Fruit fly (Drosophila melanogaster) whole organism, embryonic: Measurements from ENCODE around the gene Lim1.
A peak's percentile ranks its signal among the peaks of the same experiment; 100 is the strongest.

Experiments used
- Awh ChIP-seq: fragments of 200-800 bp; sonication (Bioruptor generic); IDR thresholded peaks from 2 replicates; pipeline ENCODE4, ENCODE4 v1.3.6; 2022; ENCODE audit warnings: missing biosample characterization, missing genetic modification characterization
- B-H1 ChIP-seq: fragments of 200-800 bp; sonication (Bioruptor generic); IDR thresholded peaks from 3 replicates; pipeline ENCODE4 v1.3.6; 2022; ENCODE audit warnings: missing biosample characterization, missing genetic modification characterization
- B-H2 ChIP-seq: fragments of 200-800 bp; sonication (Bioruptor generic); optimal IDR thresholded peaks from 2 replicates; lab custom pipeline; 2018; ENCODE audit warnings: missing biosample characterization, mild to moderate bottlenecking, missing genetic modification characterization
- CG10321 ChIP-seq: fragments of 200-800 bp; sonication (Bioruptor generic); IDR thresholded peaks from 2 replicates; pipeline ENCODE4 v1.3.6; 2022; ENCODE audit warnings: missing biosample characterization, missing genetic modification characterization
- CG11085 ChIP-seq: fragments of 200-800 bp; sonication (Bioruptor generic); IDR thresholded peaks from 2 replicates; pipeline ENCODE4 v1.3.6; 2022; ENCODE audit warnings: missing biosample characterization, missing genetic modification characterization
- CG11504 ChIP-seq: fragments of 200-800 bp; sonication (Bioruptor generic); optimal IDR thresholded peaks from 3 replicates; lab custom pipeline; 2019; ENCODE audit warnings: missing biosample characterization, mild to moderate bottlenecking, missing genetic modification characterization, moderate library complexity
- CG12391 ChIP-seq: fragments of 200-800 bp; sonication (Bioruptor generic); optimal IDR thresholded peaks from 3 replicates; lab custom pipeline; 2018; ENCODE audit warnings: missing biosample characterization, mild to moderate bottlenecking, missing genetic modification characterization, moderate library complexity
- CG13123 ChIP-seq: fragments of 200-800 bp; sonication (Bioruptor generic); optimal IDR thresholded peaks from 2 replicates; lab custom pipeline; 2016; ENCODE audit warnings: missing biosample characterization, missing genetic modification characterization
- CG13424 ChIP-seq: fragments of 200-800 bp; sonication (Bioruptor generic); optimal IDR thresholded peaks from 2 replicates; lab custom pipeline; 2019; ENCODE audit warnings: missing biosample characterization, mild to moderate bottlenecking, missing genetic modification characterization, moderate library complexity
- CG14441 ChIP-seq: fragments of 200-800 bp; sonication (Bioruptor generic); IDR thresholded peaks from 2 replicates; pipeline ENCODE4 v1.3.6; 2022; ENCODE audit warnings: missing biosample characterization, missing genetic modification characterization
- CG1603 ChIP-seq: fragments of 200-800 bp; sonication (Bioruptor generic); optimal IDR thresholded peaks from 2 replicates; lab custom pipeline; 2019; ENCODE audit warnings: missing biosample characterization, mild to moderate bottlenecking, missing genetic modification characterization, moderate library complexity
- CG18619 ChIP-seq: fragments of 200-800 bp; sonication (Bioruptor generic); optimal IDR thresholded peaks from 3 replicates; lab custom pipeline; 2017; ENCODE audit warnings: missing biosample characterization, mild to moderate bottlenecking, missing genetic modification characterization
- CG6791 ChIP-seq: fragments of 200-800 bp; sonication (Bioruptor generic); IDR thresholded peaks from 3 replicates; pipeline ENCODE4 v1.3.6; 2022; ENCODE audit warnings: missing biosample characterization, missing genetic modification characterization; ENCODE audit not compliant: partially characterized antibody
- CG8359 ChIP-seq: fragments of 200-800 bp; sonication (Bioruptor generic); optimal IDR thresholded peaks from 2 replicates; lab custom pipeline; 2017; ENCODE audit warnings: missing biosample characterization, mild to moderate bottlenecking, missing genetic modification characterization, borderline replicate concordance
- Ets65A ChIP-seq: fragments of 200-800 bp; sonication (Bioruptor generic); peaks from one replicate; lab custom pipeline; 2016; ENCODE audit warnings: missing biosample characterization, missing genetic modification characterization
- HLHmδ ChIP-seq: fragments of 200-800 bp; sonication (Bioruptor generic); optimal IDR thresholded peaks from 2 replicates; lab custom pipeline; 2018; ENCODE audit warnings: missing biosample characterization, mild to moderate bottlenecking, missing genetic modification characterization, moderate library complexity
- HmgD ChIP-seq: fragments of 200-800 bp; sonication (Bioruptor generic); optimal IDR thresholded peaks from 3 replicates; lab custom pipeline; 2016; ENCODE audit warnings: missing biosample characterization, missing genetic modification characterization
- Kr ChIP-seq: fragments of 200-800 bp; sonication (Bioruptor generic); optimal IDR thresholded peaks from 2 replicates; lab custom pipeline; 2017; ENCODE audit warnings: missing biosample characterization, mild to moderate bottlenecking, missing genetic modification characterization
- Lpt ChIP-seq: fragments of >200 bp; optimal IDR thresholded peaks from 2 replicates; lab custom pipeline; 2018; ENCODE audit warnings: missing biosample characterization, missing genetic modification characterization
- MESR4 ChIP-seq: fragments of 200-800 bp; sonication (Bioruptor generic); optimal IDR thresholded peaks from 2 replicates; lab custom pipeline; 2018; ENCODE audit warnings: missing biosample characterization, mild to moderate bottlenecking, missing genetic modification characterization, moderate library complexity
- Myb ChIP-seq: fragments of 200-800 bp; sonication (Bioruptor generic); optimal IDR thresholded peaks from 2 replicates; lab custom pipeline; 2016; ENCODE audit warnings: missing biosample characterization, missing genetic modification characterization
- Nf-YA ChIP-seq: fragments of 200-800 bp; sonication (Bioruptor generic); IDR thresholded peaks from 2 replicates; pipeline ENCODE4 v1.3.6; 2022; ENCODE audit warnings: missing biosample characterization, missing genetic modification characterization
- Oli ChIP-seq: fragments of 200-800 bp; sonication (Bioruptor generic); optimal IDR thresholded peaks from 2 replicates; lab custom pipeline; 2018; ENCODE audit warnings: missing biosample characterization, mild to moderate bottlenecking, missing genetic modification characterization, moderate library complexity
- PHDP ChIP-seq: fragments of 200-800 bp; sonication (Bioruptor generic); optimal IDR thresholded peaks from 3 replicates; lab custom pipeline; 2018; ENCODE audit warnings: missing biosample characterization, mild to moderate bottlenecking, missing genetic modification characterization, moderate library complexity
- Rfx ChIP-seq: fragments of 200-800 bp; sonication (Bioruptor generic); IDR thresholded peaks from 2 replicates; pipeline ENCODE4 v1.3.6; 2022; ENCODE audit warnings: missing biosample characterization, missing genetic modification characterization
- Rx ChIP-seq: fragments of 200-800 bp; sonication (Bioruptor generic); IDR thresholded peaks from 2 replicates; pipeline ENCODE4 v1.3.6; 2022; ENCODE audit warnings: missing biosample characterization, missing genetic modification characterization
- Scr ChIP-seq: fragments of 200-800 bp; sonication (Bioruptor generic); IDR thresholded peaks from 2 replicates; pipeline ENCODE4 v1.3.6; 2022; ENCODE audit warnings: missing biosample characterization, missing genetic modification characterization; ENCODE audit not compliant: partially characterized antibody
- Sox102F ChIP-seq: fragments of 200-800 bp; sonication (Bioruptor generic); optimal IDR thresholded peaks from 2 replicates; lab custom pipeline; 2018; ENCODE audit warnings: missing biosample characterization, mild to moderate bottlenecking, missing genetic modification characterization, moderate library complexity
- Taf1 ChIP-seq: fragments of 200-800 bp; sonication (Bioruptor generic); IDR thresholded peaks from 2 replicates; pipeline ENCODE4 v1.3.6; 2022; ENCODE audit warnings: missing biosample characterization, missing genetic modification characterization
- Tbp ChIP-seq: fragments of >200 bp; optimal IDR thresholded peaks from 2 replicates; lab custom pipeline; 2018; ENCODE audit warnings: missing biosample characterization, missing genetic modification characterization
- Xbp1 ChIP-seq: fragments of 200-800 bp; sonication (Bioruptor generic); optimal IDR thresholded peaks from 3 replicates; lab custom pipeline; 2016; ENCODE audit warnings: missing biosample characterization, mild to moderate bottlenecking, missing genetic modification characterization
- ac ChIP-seq: fragments of 200-800 bp; sonication (Bioruptor generic); optimal IDR thresholded peaks from 3 replicates; lab custom pipeline; 2017; ENCODE audit warnings: missing biosample characterization, mild to moderate bottlenecking, missing genetic modification characterization
- chm ChIP-seq: fragments of 200-800 bp; sonication (Bioruptor generic); IDR thresholded peaks from 2 replicates; pipeline ENCODE4 v1.3.6; 2022; ENCODE audit warnings: missing biosample characterization, missing genetic modification characterization
- ci ChIP-seq: fragments of 200-800 bp; sonication (Bioruptor generic); IDR thresholded peaks from 3 replicates; pipeline ENCODE4 v1.3.6; 2022; ENCODE audit warnings: missing biosample characterization, missing genetic modification characterization
- crp ChIP-seq, 2 experiments: fragments of 200-800 bp; sonication (Bioruptor generic); optimal IDR thresholded peaks; 2 replicates in 1 of 2; 3 replicates in 1 of 2; lab custom pipeline; 2017; ENCODE audit warnings: missing biosample characterization in 2 of 2, missing genetic modification characterization in 2 of 2, mild to moderate bottlenecking in 1 of 2, moderate library complexity in 1 of 2
- gcm2 ChIP-seq: fragments of 200-800 bp; sonication (Bioruptor generic); optimal IDR thresholded peaks from 2 replicates; lab custom pipeline; 2016; ENCODE audit warnings: missing biosample characterization, missing genetic modification characterization
- grau ChIP-seq: fragments of 200-800 bp; optimal IDR thresholded peaks from 3 replicates; lab custom pipeline; 2019; ENCODE audit warnings: missing biosample characterization, mild to moderate bottlenecking, missing genetic modification characterization, moderate library complexity
- ind ChIP-seq: fragments of 200-800 bp; sonication (Bioruptor generic); optimal IDR thresholded peaks from 3 replicates; lab custom pipeline; 2016; ENCODE audit warnings: missing biosample characterization, missing genetic modification characterization
- kni ChIP-seq: fragments of 200-800 bp; sonication (Bioruptor generic); optimal IDR thresholded peaks from 3 replicates; lab custom pipeline; 2017; ENCODE audit warnings: mild to moderate bottlenecking, missing biosample characterization, missing genetic modification reagents, missing genetic modification characterization
- maf-S ChIP-seq: fragments of 200-800 bp; sonication (Bioruptor generic); optimal IDR thresholded peaks from 2 replicates; lab custom pipeline; 2016; ENCODE audit warnings: missing biosample characterization, missing genetic modification characterization
- nau ChIP-seq: fragments of 200-800 bp; sonication (Bioruptor generic); optimal IDR thresholded peaks from 3 replicates; lab custom pipeline; 2017; ENCODE audit warnings: missing biosample characterization, mild to moderate bottlenecking, missing genetic modification characterization, missing genetic modification reagents
- org-1 ChIP-seq: fragments of 200-800 bp; sonication (Bioruptor generic); optimal IDR thresholded peaks from 2 replicates; lab custom pipeline; 2017; ENCODE audit warnings: missing biosample characterization, missing genetic modification characterization
- pb ChIP-seq: fragments of 200-800 bp; sonication (Bioruptor generic); optimal IDR thresholded peaks from 3 replicates; lab custom pipeline; 2016; ENCODE audit warnings: missing biosample characterization, missing genetic modification characterization
- sd ChIP-seq: fragments of 200-800 bp; sonication (Bioruptor generic); optimal IDR thresholded peaks from 3 replicates; lab custom pipeline; 2018; ENCODE audit warnings: missing biosample characterization, mild to moderate bottlenecking, missing genetic modification characterization, moderate library complexity
- tap ChIP-seq: fragments of 200-800 bp; optimal IDR thresholded peaks from 3 replicates; lab custom pipeline; 2019; ENCODE audit warnings: missing biosample characterization, mild to moderate bottlenecking, missing genetic modification characterization, moderate library complexity
- ttk ChIP-seq: fragments of 200-800 bp; sonication (Bioruptor generic); IDR thresholded peaks from 2 replicates; pipeline ENCODE4 v2.1.2; 2022; ENCODE audit warnings: missing biosample characterization, missing genetic modification characterization
- tx ChIP-seq: fragments of 200-800 bp; sonication (Bioruptor generic); optimal IDR thresholded peaks from 2 replicates; lab custom pipeline; 2016; ENCODE audit warnings: missing biosample characterization, missing genetic modification characterization
- usp ChIP-seq: fragments of >200 bp; optimal IDR thresholded peaks from 2 replicates; lab custom pipeline; 2017; ENCODE audit warnings: missing biosample characterization, missing genetic modification characterization

Lim1 gene

DNA sequence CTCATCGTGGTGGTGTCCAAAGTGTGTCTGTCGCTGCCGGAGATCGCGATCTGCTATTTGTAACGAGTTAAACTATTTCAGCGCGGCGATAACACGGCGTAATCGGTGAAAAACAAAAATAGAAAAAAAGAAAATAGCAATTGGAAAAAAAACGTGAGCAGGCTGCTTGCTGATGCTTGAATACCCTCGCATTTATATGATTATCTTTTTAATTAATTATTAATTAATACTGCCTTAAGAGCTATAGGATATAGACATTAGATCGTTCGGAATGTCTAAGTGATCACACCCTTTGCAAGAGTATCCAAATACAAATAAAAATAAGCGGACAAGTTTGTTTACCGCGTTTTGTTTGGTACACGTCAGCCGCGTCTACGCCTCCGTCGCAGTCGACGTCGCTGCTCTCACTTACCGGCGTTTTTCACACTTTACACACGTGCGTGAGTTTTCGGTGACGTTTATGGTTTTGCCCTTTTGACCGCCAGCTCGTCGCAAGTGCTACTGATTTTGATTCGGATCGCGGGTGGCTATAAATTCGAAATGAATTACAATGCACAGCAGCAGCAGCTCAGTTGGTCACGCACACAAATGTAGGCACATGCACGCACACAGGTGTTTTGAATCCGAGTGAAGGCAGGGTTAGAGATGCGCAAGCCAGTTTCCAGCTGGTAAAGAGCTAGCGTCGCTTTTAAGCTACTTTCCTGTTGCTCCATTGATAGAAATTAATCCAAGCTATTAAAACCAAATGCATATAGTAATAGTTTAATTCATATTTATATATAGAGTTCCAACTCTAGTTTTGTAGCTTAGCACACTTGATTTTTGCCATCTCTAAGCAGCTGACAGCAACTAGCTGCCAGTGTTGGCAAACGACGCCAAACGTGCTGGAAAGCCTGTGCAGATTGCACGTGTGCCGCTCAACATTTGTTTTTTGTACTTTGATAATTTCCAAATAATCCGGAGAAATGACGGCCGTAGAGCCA lies 91.2 kb downstream of the Lim1 start, which contains the start of the genes CG2004 and CG1785 (continued):
- TF ChIP-seq Xbp1 (GFP tag; lab: Kevin White, UChicago) (peak; percentile 93), kni (GFP tag; lab: Kevin White, UChicago) (peak; percentile 89), CG18619 (peak; percentile 90), Oli (tag; lab: Kevin White, UChicago) (peak; percentile 79), CG12391 (tag; lab: Kevin White, UChicago) (peak; percentile 94), Sox102F (GFP tag; lab: Kevin White, UChicago) (peak; percentile 90), Rfx (peak; percentile 96), tap (tag; lab: Kevin White, UChicago) (peak; percentile 74), CG11504 (peak; percentile 87), Lpt (GFP tag; lab: Kevin White, UChicago) (no peak), B-H1 (peak; percentile 86), Tbp (GFP tag; lab: Kevin White, UChicago) (peak; percentile 19), PHDP (tag; lab: Kevin White, UChicago) (peak; percentile 84), org-1 (GFP tag; lab: Kevin White, UChicago) (peak; percentile 77), HmgD (peak; percentile 68), grau (peak; percentile 89), Rx (GFP tag; lab: Robert Waterston, UW) (peak; percentile 93), ind (GFP tag; lab: Kevin White, UChicago) (peak; percentile 91), chm (GFP tag; lab: Robert Waterston, UW) (peak; percentile 87), CG13123 (GFP tag; lab: Kevin White, UChicago) (peak; percentile 85), ci (GFP tag; lab: Robert Waterston, UW) (peak; percentile 95), Taf1 (peak; percentile 90), CG10321 (GFP tag; lab: Robert Waterston, UW) (peak; percentile 69), CG8359 (peak; percentile 53), CG6791 (GFP tag; lab: Robert Waterston, UW) (peak; percentile 54; the same call in 1 of the 3 replicates), Ets65A (GFP tag; lab: Kevin White, UChicago) (peak; percentile 97), Scr (GFP tag; lab: Robert Waterston, UW) (peak; percentile 80), maf-S (GFP tag; lab: Kevin White, UChicago) (peak; percentile 79), MESR4 (GFP tag; lab: Kevin White, UChicago) (peak; percentile 30), CG14441 (peak; percentile 94), CG11085 (peak; percentile 90), HLHmδ (no peak), sd (peak; percentile 46), ac (peak; percentile 85), Myb (peak; percentile 34), usp (GFP tag; lab: Kevin White, UChicago) (no peak), CG13424 (peak; percentile 91), B-H2 (peak; percentile 89), gcm2 (GFP tag; lab: Kevin White, UChicago) (peak; percentile 79), Nf-YA (peak; percentile 81), pb (GFP tag; lab: Kevin White, UChicago) (no peak), nau (GFP tag; lab: Kevin White, UChicago) (peak; percentile 82), ttk (GFP tag; lab: Robert Waterston, UW) (peak; percentile 92), tx (peak; percentile 73), Kr (no peak), Awh (GFP tag; lab: Robert Waterston, UW) (peak; percentile 89), crp (GFP tag; optimal IDR thresholded peaks at IDR 0.05; lab: Kevin White, UChicago) (peak; percentile 82 to 97), CG1603 (peak; percentile 80)
